Worm (Caenorhabditis elegans) whole organism, early embryonic: ENCODE data around the gene trpp-5.

Experiments
- B0310.2 ChIP-seq: sonication (generic microtip); optimal IDR thresholded peaks from 2 replicates; lab custom pipeline; 2016; ENCODE audit warnings: mild to moderate bottlenecking, missing genetic modification characterization, missing compliant biosample characterization
- F13C5.2 ChIP-seq: sonication (generic microtip); optimal IDR thresholded peaks from 2 replicates; lab custom pipeline; 2017; ENCODE audit warnings: mild to moderate bottlenecking, missing genetic modification characterization, inconsistent platforms, missing compliant biosample characterization
- aly-1 ChIP-seq: sonication (generic microtip); optimal IDR thresholded peaks from 2 replicates; lab custom pipeline; 2016; ENCODE audit warnings: missing genetic modification characterization, missing compliant biosample characterization
- ama-1 ChIP-seq: fragments of 150-350 bp; optimal IDR thresholded peaks from 2 replicates; lab custom pipeline; 2014
- ceh-13 ChIP-seq: fragments of 200-800 bp; sonication (Bioruptor generic); optimal IDR thresholded peaks from 2 replicates; lab custom pipeline; 2018; ENCODE audit warnings: mild to moderate bottlenecking, missing genetic modification characterization, missing compliant biosample characterization
- ceh-36 ChIP-seq: sonication (generic microtip); optimal IDR thresholded peaks from 2 replicates; lab custom pipeline; 2016; ENCODE audit warnings: missing genetic modification characterization, inconsistent platforms, missing compliant biosample characterization
- ets-7 ChIP-seq: sonication (generic microtip); optimal IDR thresholded peaks from 2 replicates; lab custom pipeline; 2016; ENCODE audit warnings: missing genotype, missing genetic modification characterization, missing compliant biosample characterization
- flt-1 ChIP-seq: fragments of 200-800 bp; sonication (Bioruptor generic); IDR thresholded peaks from 2 replicates; pipeline ENCODE4 v1.3.6; 2022; ENCODE audit warnings: missing genetic modification characterization, missing compliant biosample characterization
- hmbx-1 ChIP-seq: sonication (generic microtip); optimal IDR thresholded peaks from 2 replicates; lab custom pipeline; 2016; ENCODE audit warnings: mild to moderate bottlenecking, missing genetic modification characterization, missing compliant biosample characterization
- hmg-4 ChIP-seq: fragments of 200-800 bp; sonication (Bioruptor generic); optimal IDR thresholded peaks from 2 replicates; lab custom pipeline; 2018; ENCODE audit warnings: mild to moderate bottlenecking, missing genetic modification characterization, missing compliant biosample characterization
- hnd-1 ChIP-seq: sonication (generic microtip); optimal IDR thresholded peaks from 2 replicates; lab custom pipeline; 2016; ENCODE audit warnings: missing genetic modification characterization, missing compliant biosample characterization
- pes-1 ChIP-seq: fragments of 200-800 bp; sonication (Bioruptor generic); IDR thresholded peaks from 2 replicates; pipeline ENCODE4 v1.3.6; 2022; ENCODE audit warnings: missing genetic modification reagents, missing genetic modification characterization, missing compliant biosample characterization
- scrt-1 ChIP-seq: fragments of 200-800 bp; sonication (Bioruptor generic); IDR thresholded peaks from 2 replicates; pipeline ENCODE4 v1.3.6; 2022; ENCODE audit warnings: missing genetic modification characterization, missing compliant biosample characterization
- sea-1 ChIP-seq: fragments of 200-800 bp; sonication (Bioruptor generic); conservative IDR thresholded peaks from 2 replicates; pipeline ENCODE4 v1.3.6; 2022; ENCODE audit warnings: missing genetic modification characterization, missing compliant biosample characterization
- tbx-11 ChIP-seq: fragments of 200-800 bp; sonication (Bioruptor generic); IDR thresholded peaks from 2 replicates; pipeline ENCODE4 v1.3.6; 2022; ENCODE audit warnings: missing genetic modification characterization, missing compliant biosample characterization
- tbx-37 ChIP-seq: fragments of 200-800 bp; sonication (Bioruptor generic); conservative IDR thresholded peaks from 2 replicates; pipeline ENCODE4 v1.3.6; 2022; ENCODE audit warnings: missing genetic modification reagents, missing genetic modification characterization, missing compliant biosample characterization
- tra-4 ChIP-seq: sonication (generic microtip); optimal IDR thresholded peaks from 2 replicates; lab custom pipeline; 2017; ENCODE audit warnings: missing genetic modification characterization, missing compliant biosample characterization

Gene trpp-5

DNA sequence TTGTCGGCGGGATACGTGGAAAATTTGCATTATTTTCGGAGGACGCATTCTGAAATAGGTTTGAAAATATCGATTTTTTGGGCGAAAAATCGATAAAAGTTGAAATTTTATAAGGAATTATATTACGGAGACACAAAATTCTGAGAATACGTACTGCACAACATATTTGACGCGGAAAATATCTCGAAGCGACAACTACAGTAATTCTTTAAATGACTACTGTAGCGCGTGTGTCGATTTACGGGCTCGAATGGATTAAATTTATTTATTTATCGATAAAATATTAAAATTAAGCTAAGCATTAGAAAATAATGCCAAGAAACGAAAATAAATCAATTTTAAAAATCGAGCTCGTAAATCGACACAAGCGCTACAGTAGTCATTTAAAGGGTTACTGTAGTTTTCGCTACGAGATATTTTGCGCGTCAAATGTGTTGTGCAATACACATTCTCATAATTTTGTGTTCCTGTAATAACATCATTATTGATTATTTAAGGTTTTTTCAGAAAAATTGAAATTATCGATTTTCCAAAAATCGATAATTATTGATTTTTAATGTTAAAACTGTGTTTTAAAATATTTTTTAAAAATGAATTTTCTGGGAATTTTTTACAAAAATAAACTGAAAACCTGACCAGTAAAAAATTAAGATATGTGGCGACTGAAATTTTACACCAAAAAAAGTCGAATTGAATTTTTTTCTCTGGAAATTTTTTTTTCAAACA lies 2.1 kb downstream of the trpp-5 start, which contains the start of gene polg-1:
Gene polg-1 (minus strand): TSS at position 51 of the 726 bp plus-strand sequence.
- no peak for TF ChIP-seq pes-1 (GFP tag; lab: Robert Waterston, UW)
- TF ChIP-seq sea-1 (GFP tag; lab: Robert Waterston, UW) = no peak
- no peak for TF ChIP-seq scrt-1
- TF ChIP-seq tbx-37 (GFP tag; lab: Robert Waterston, UW) = no peak
- no peak for TF ChIP-seq hnd-1 (tag; lab: Kevin White, UChicago)
- TF ChIP-seq tra-4 = no peak
- TF ChIP-seq ama-1 (lab: Kevin White, UChicago) = no peak
- no peak for TF ChIP-seq ceh-13
- no peak for TF ChIP-seq tbx-11 (GFP tag; lab: Robert Waterston, UW)
- no peak for TF ChIP-seq flt-1 (GFP tag; lab: Robert Waterston, UW)
- TF ChIP-seq ets-7 (tag; lab: Kevin White, UChicago) = no peak
- TF ChIP-seq ceh-36 (tag; lab: Kevin White, UChicago) = no peak
- TF ChIP-seq hmbx-1 (tag; lab: Kevin White, UChicago) = no peak
- TF ChIP-seq B0310.2 (tag; lab: Kevin White, UChicago) = no peak
- no peak for TF ChIP-seq aly-1 (tag; lab: Kevin White, UChicago)
- TF ChIP-seq hmg-4 (GFP tag; lab: Kevin White, UChicago) = no peak

- TF ChIP-seq aly-1 (tag; lab: Kevin White, UChicago) = no peak
- TF ChIP-seq hmbx-1 (tag; lab: Kevin White, UChicago) = no peak
- no peak for TF ChIP-seq tbx-37 (GFP tag; lab: Robert Waterston, UW)
- no peak for TF ChIP-seq ceh-36 (tag; lab: Kevin White, UChicago)
- TF ChIP-seq sea-1 (GFP tag; lab: Robert Waterston, UW) = no peak
- TF ChIP-seq pes-1 (GFP tag; lab: Robert Waterston, UW) = no peak
- TF ChIP-seq ama-1 (lab: Kevin White, UChicago) = no peak
These were observed 3.0 kb downstream of the trpp-5 start for ce11 chrII:12199209-12199608.

- TF ChIP-seq tra-4 = no peak
- TF ChIP-seq ceh-36 (tag; lab: Kevin White, UChicago) = no peak
- TF ChIP-seq pes-1 (GFP tag; lab: Robert Waterston, UW) = no peak
- no peak for TF ChIP-seq B0310.2 (tag; lab: Kevin White, UChicago)
- TF ChIP-seq hmbx-1 (tag; lab: Kevin White, UChicago) = no peak
- TF ChIP-seq ceh-13 = no peak
- TF ChIP-seq scrt-1 = no peak
- TF ChIP-seq ets-7 (tag; lab: Kevin White, UChicago) = no peak
- no peak for TF ChIP-seq sea-1 (GFP tag; lab: Robert Waterston, UW)
- TF ChIP-seq tbx-11 (GFP tag; lab: Robert Waterston, UW) = no peak
- TF ChIP-seq tbx-37 (GFP tag; lab: Robert Waterston, UW) = no peak
- TF ChIP-seq F13C5.2 (tag; lab: Kevin White, UChicago) = no peak
- no peak for TF ChIP-seq flt-1 (GFP tag; lab: Robert Waterston, UW)
These were observed 13.0 kb downstream of the trpp-5 start for ce11 chrII:12189193-12189592.

ce11 chrII:12186726-12187125 lies 15.5 kb downstream of the trpp-5 start:
- TF ChIP-seq tbx-11 (GFP tag; lab: Robert Waterston, UW) = no peak
- TF ChIP-seq ceh-13 = no peak
- no peak for TF ChIP-seq ceh-36 (tag; lab: Kevin White, UChicago)
- TF ChIP-seq hmg-4 (GFP tag; lab: Kevin White, UChicago) = no peak
- TF ChIP-seq ama-1 (lab: Kevin White, UChicago) = no peak
- TF ChIP-seq tra-4 = no peak
- TF ChIP-seq flt-1 (GFP tag; lab: Robert Waterston, UW) = no peak
- TF ChIP-seq pes-1 (GFP tag; lab: Robert Waterston, UW) = no peak
- TF ChIP-seq hmbx-1 (tag; lab: Kevin White, UChicago) = no peak
- no peak for TF ChIP-seq hnd-1 (tag; lab: Kevin White, UChicago)
- no peak for TF ChIP-seq scrt-1
- TF ChIP-seq ets-7 (tag; lab: Kevin White, UChicago) = no peak
- no peak for TF ChIP-seq sea-1 (GFP tag; lab: Robert Waterston, UW)
- no peak for TF ChIP-seq tbx-37 (GFP tag; lab: Robert Waterston, UW)

DNA sequence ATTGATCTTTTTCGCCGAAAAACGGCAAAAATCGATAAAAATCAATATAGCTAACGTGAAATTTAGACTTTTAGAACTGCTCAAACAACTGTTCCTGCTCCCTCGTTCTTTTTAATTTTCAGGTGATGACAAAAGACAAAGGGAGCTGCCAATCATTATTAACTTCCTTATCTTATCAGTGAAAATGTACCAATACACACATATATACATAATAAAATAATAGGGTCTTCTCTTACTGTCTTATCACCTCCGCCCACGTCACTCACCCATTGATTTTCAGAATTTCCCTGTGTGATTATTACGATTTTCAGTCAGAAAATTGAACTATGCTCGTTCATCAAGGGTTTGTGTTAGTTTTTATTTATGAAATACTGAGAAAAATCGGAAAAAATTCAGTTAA lies 16.5 kb downstream of the trpp-5 start, which contains the start of gene Y57A10A.14:
Gene Y57A10A.14 (plus strand): TSS at position 228 of the 400 bp plus-strand sequence.
- TF ChIP-seq hnd-1 (tag; lab: Kevin White, UChicago) = no peak
- TF ChIP-seq hmg-4 (GFP tag; lab: Kevin White, UChicago) = no peak
- TF ChIP-seq B0310.2 (tag; lab: Kevin White, UChicago) = no peak
- no peak for TF ChIP-seq tbx-37 (GFP tag; lab: Robert Waterston, UW)
- no peak for TF ChIP-seq aly-1 (tag; lab: Kevin White, UChicago)
- no peak for TF ChIP-seq sea-1 (GFP tag; lab: Robert Waterston, UW)
- no peak for TF ChIP-seq scrt-1
- no peak for TF ChIP-seq pes-1 (GFP tag; lab: Robert Waterston, UW)
- TF ChIP-seq F13C5.2 (tag; lab: Kevin White, UChicago) = no peak
- TF ChIP-seq flt-1 (GFP tag; lab: Robert Waterston, UW) = no peak
- TF ChIP-seq tbx-11 (GFP tag; lab: Robert Waterston, UW) = no peak
- no peak for TF ChIP-seq ceh-36 (tag; lab: Kevin White, UChicago)
- TF ChIP-seq ceh-13 = no peak

DNA sequence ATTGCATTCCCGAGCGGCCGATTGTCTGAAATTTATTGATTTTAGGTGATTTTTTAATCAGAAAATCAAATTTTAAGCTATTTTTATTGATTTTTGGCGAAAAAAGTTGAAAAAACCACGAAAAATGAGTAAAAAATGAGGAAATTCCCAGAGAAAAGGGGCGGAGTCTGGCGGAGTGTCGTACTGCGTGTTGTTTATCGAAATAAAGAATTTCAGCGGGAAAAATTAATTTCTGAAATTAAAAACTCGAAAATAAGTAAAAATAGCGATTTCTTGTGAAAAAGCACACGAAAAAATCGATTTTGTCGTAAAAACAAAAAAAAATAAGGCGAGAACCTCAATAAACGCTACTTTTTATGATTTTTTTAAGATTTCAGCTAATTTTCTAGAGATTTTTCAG lies 17.3 kb downstream of the trpp-5 start, which contains the start of gene Y57A10A.13:
Gene Y57A10A.13 (minus strand): TSS at position 46 of the 400 bp plus-strand sequence.
- TF ChIP-seq aly-1 (tag; lab: Kevin White, UChicago) (no peak), hmg-4 (GFP tag; lab: Kevin White, UChicago) (no peak), flt-1 (GFP tag; lab: Robert Waterston, UW) (no peak), scrt-1 (no peak), tbx-37 (GFP tag; lab: Robert Waterston, UW) (no peak), hmbx-1 (tag; lab: Kevin White, UChicago) (no peak), F13C5.2 (tag; lab: Kevin White, UChicago) (no peak), ets-7 (tag; lab: Kevin White, UChicago) (no peak), ceh-13 (no peak), pes-1 (GFP tag; lab: Robert Waterston, UW) (no peak), ama-1 (lab: Kevin White, UChicago) (no peak), B0310.2 (tag; lab: Kevin White, UChicago) (no peak), tbx-11 (GFP tag; lab: Robert Waterston, UW) (no peak), tra-4 (no peak), sea-1 (GFP tag; lab: Robert Waterston, UW) (no peak)
